Worm (Caenorhabditis elegans) whole organism, L4 larva: ENCODE results near the gene acs-7.

Experiments used
- F10B5.3 ChIP-seq: sonication (generic microtip); optimal IDR thresholded peaks from 2 replicates; lab custom pipeline; 2016; ENCODE audit warnings: mild to moderate bottlenecking, missing genetic modification characterization, missing compliant biosample characterization
- T20F7.1 ChIP-seq: fragments of 200-800 bp; sonication (Bioruptor generic); optimal IDR thresholded peaks from 2 replicates; lab custom pipeline; 2018; ENCODE audit warnings: mild to moderate bottlenecking, missing genetic modification characterization, missing compliant biosample characterization
- Y75B8A.6 ChIP-seq: fragments of 200-800 bp; sonication (Bioruptor generic); IDR thresholded peaks from 2 replicates; pipeline ENCODE4 v1.3.6; 2022; ENCODE audit warnings: missing genetic modification reagents, missing genetic modification characterization, missing compliant biosample characterization
- aha-1 ChIP-seq: fragments of 150-350 bp; peaks from one replicate; lab custom pipeline; 2014; ENCODE audit warnings: missing biosample characterization, missing genetic modification characterization
- arid-1 ChIP-seq: fragments of 200-800 bp; sonication (Bioruptor generic); conservative IDR thresholded peaks from 2 replicates; pipeline ENCODE4 v1.3.6; 2022; ENCODE audit warnings: missing genetic modification reagents, missing genetic modification characterization, missing compliant biosample characterization
- ceh-20 ChIP-seq: fragments of 200-800 bp; sonication (Bioruptor generic); IDR thresholded peaks from 2 replicates; pipeline ENCODE4 v1.3.6; 2022; ENCODE audit warnings: missing genetic modification reagents, missing genetic modification characterization, missing compliant biosample characterization
- ceh-28 ChIP-seq: fragments of 150-350 bp; optimal IDR thresholded peaks from 2 replicates; lab custom pipeline; 2014; ENCODE audit warnings: missing biosample characterization, missing genetic modification reagents, missing genetic modification characterization
- ceh-82 ChIP-seq: sonication (generic microtip); optimal IDR thresholded peaks from 2 replicates; lab custom pipeline; 2017; ENCODE audit warnings: missing biosample characterization, missing genetic modification characterization
- ctbp-1 ChIP-seq: fragments of 200-800 bp; sonication (Bioruptor generic); IDR thresholded peaks from 2 replicates; pipeline ENCODE4 v1.3.6; 2022; ENCODE audit warnings: missing genetic modification reagents, missing genetic modification characterization, missing compliant biosample characterization
- daf-12 ChIP-seq: fragments of 150-350 bp; optimal IDR thresholded peaks from 2 replicates; lab custom pipeline; 2014; ENCODE audit warnings: missing biosample characterization, missing genetic modification reagents, missing genetic modification characterization
- daf-16 ChIP-seq, 3 experiments: sonication (generic microtip); optimal IDR thresholded peaks; 2 replicates each; lab custom pipeline; 2016 to 2017; ENCODE audit warnings: missing genetic modification characterization in 3 of 3, missing genetic modification reagents in 3 of 3, mild to moderate bottlenecking in 2 of 3, missing compliant biosample characterization in 2 of 3, missing biosample characterization in 1 of 3, moderate library complexity in 1 of 3
- dmd-6 ChIP-seq: fragments of 200-800 bp; sonication (Bioruptor generic); IDR thresholded peaks from 2 replicates; pipeline ENCODE4 v1.3.6; 2022; ENCODE audit warnings: missing genetic modification reagents, missing genetic modification characterization, missing compliant biosample characterization
- fkh-10 ChIP-seq: fragments of 150-350 bp; optimal IDR thresholded peaks from 2 replicates; lab custom pipeline; 2014; ENCODE audit warnings: missing biosample characterization, missing genetic modification reagents, missing genetic modification characterization
- hif-1 ChIP-seq, 2 experiments: sonication (generic microtip); optimal IDR thresholded peaks; 2 replicates each; lab custom pipeline; 2016 to 2017; ENCODE audit warnings: missing compliant biosample characterization in 2 of 2, missing genetic modification characterization in 2 of 2, missing genetic modification reagents in 2 of 2, missing genotype in 2 of 2, mild to moderate bottlenecking in 1 of 2
- hlh-11 ChIP-seq: fragments of 200-800 bp; sonication (Bioruptor generic); optimal IDR thresholded peaks from 2 replicates; lab custom pipeline; 2018; ENCODE audit warnings: mild to moderate bottlenecking, missing genetic modification characterization, missing compliant biosample characterization
- hmg-1.1 ChIP-seq: fragments of 200-800 bp; sonication (Bioruptor generic); IDR thresholded peaks from 2 replicates; pipeline ENCODE4 v1.3.6; 2022; ENCODE audit warnings: missing genetic modification reagents, missing genetic modification characterization, missing compliant biosample characterization
- lim-7 ChIP-seq: fragments of 200-800 bp; sonication (Bioruptor generic); IDR thresholded peaks from 2 replicates; pipeline ENCODE4 v1.3.6; 2022; ENCODE audit warnings: missing genetic modification characterization, missing compliant biosample characterization
- lin-15B ChIP-seq: fragments of 150-350 bp; sonication (generic microtip); optimal IDR thresholded peaks from 3 replicates; lab custom pipeline; 2014; ENCODE audit warnings: missing biosample characterization, missing genetic modification characterization
- lin-38 ChIP-seq: fragments of 200-800 bp; sonication (Bioruptor generic); IDR thresholded peaks from 2 replicates; pipeline ENCODE4 v1.3.6; 2022; ENCODE audit warnings: missing genetic modification reagents, missing genetic modification characterization, missing compliant biosample characterization
- lir-3 ChIP-seq: sonication (generic microtip); optimal IDR thresholded peaks from 2 replicates; lab custom pipeline; 2016; ENCODE audit warnings: mild to moderate bottlenecking, missing genetic modification characterization, missing compliant biosample characterization
- lsy-2 ChIP-seq, 2 experiments: fragments of 150-350 bp in 1 of 2; sonication (generic microtip) in 1 of 2; optimal IDR thresholded peaks; 2 replicates each; lab custom pipeline; 2014 to 2017; ENCODE audit warnings: missing biosample characterization in 2 of 2, missing genetic modification characterization in 2 of 2
- madf-9 ChIP-seq: fragments of 200-800 bp; sonication (Bioruptor generic); conservative IDR thresholded peaks from 2 replicates; pipeline ENCODE4 v1.3.6; 2022; ENCODE audit warnings: missing genetic modification reagents, missing genetic modification characterization, missing compliant biosample characterization
- mdl-1 ChIP-seq, 2 experiments: fragments of 150-350 bp in 1 of 2; sonication (generic microtip) in 1 of 2; optimal IDR thresholded peaks; 2 replicates each; lab custom pipeline; 2014 to 2017; ENCODE audit warnings: missing biosample characterization in 2 of 2, missing genetic modification characterization in 2 of 2
- mes-2 ChIP-seq: sonication (generic microtip); optimal IDR thresholded peaks from 2 replicates; lab custom pipeline; 2016; ENCODE audit warnings: missing genotype, mild to moderate bottlenecking, missing genetic modification characterization, missing compliant biosample characterization; ENCODE audit not compliant: poor library complexity, severe bottlenecking
- nhr-102 ChIP-seq: sonication (generic microtip); optimal IDR thresholded peaks from 2 replicates; lab custom pipeline; 2016; ENCODE audit warnings: mild to moderate bottlenecking, missing genetic modification characterization, moderate library complexity, missing compliant biosample characterization
- nhr-11 ChIP-seq: fragments of 150-350 bp; optimal IDR thresholded peaks from 2 replicates; lab custom pipeline; 2014; ENCODE audit warnings: missing biosample characterization, missing genetic modification characterization
- nhr-42 ChIP-seq: fragments of 200-800 bp; sonication (Bioruptor generic); IDR thresholded peaks from 2 replicates; pipeline ENCODE4 v1.3.6; 2022; ENCODE audit warnings: missing genetic modification characterization, missing compliant biosample characterization
- nhr-6 ChIP-seq: fragments of 150-350 bp; optimal IDR thresholded peaks from 2 replicates; lab custom pipeline; 2014; ENCODE audit warnings: missing biosample characterization, missing genetic modification characterization
- pha-4 ChIP-seq, 2 experiments: fragments of 150-350 bp in 1 of 2; fragments of 200-800 bp in 1 of 2; sonication (Bioruptor generic) in 1 of 2; IDR thresholded peaks in 1 of 2; optimal IDR thresholded peaks in 1 of 2; 2 replicates each; pipeline versions ENCODE4 v1.3.6 to Lab custom; 2014 to 2022; ENCODE audit warnings: missing genetic modification characterization in 2 of 2, missing genetic modification reagents in 2 of 2, missing biosample characterization in 1 of 2, missing compliant biosample characterization in 1 of 2
- pqm-1 ChIP-seq: sonication (generic microtip); optimal IDR thresholded peaks from 2 replicates; lab custom pipeline; 2017; ENCODE audit warnings: missing biosample characterization, missing genetic modification characterization
- spr-3 ChIP-seq: fragments of 200-800 bp; sonication (Bioruptor generic); optimal IDR thresholded peaks from 2 replicates; lab custom pipeline; 2018; ENCODE audit warnings: mild to moderate bottlenecking, missing genetic modification characterization, missing compliant biosample characterization
- tag-97 ChIP-seq: fragments of 200-800 bp; sonication (Bioruptor generic); IDR thresholded peaks from 2 replicates; pipeline ENCODE4 v1.3.6; 2022; ENCODE audit warnings: missing genetic modification characterization, missing compliant biosample characterization
- unc-130 ChIP-seq: sonication (generic microtip); optimal IDR thresholded peaks from 2 replicates; lab custom pipeline; 2016; ENCODE audit warnings: missing genetic modification reagents, missing genetic modification characterization, missing compliant biosample characterization
- unc-39 ChIP-seq: sonication (generic microtip); optimal IDR thresholded peaks from 2 replicates; lab custom pipeline; 2017; ENCODE audit warnings: missing biosample characterization, missing genetic modification characterization
- unc-62 ChIP-seq, 3 experiments: fragments of 150-350 bp in 1 of 3; sonication (generic microtip); optimal IDR thresholded peaks in 2 of 3; peaks in 1 of 3; 1 replicate in 1 of 3; 2 replicates in 2 of 3; lab custom pipeline; 2014 to 2017; ENCODE audit warnings: missing biosample characterization in 3 of 3, missing genetic modification characterization in 3 of 3, missing genetic modification reagents in 3 of 3, missing genotype in 1 of 3
- zfp-2 ChIP-seq: sonication (generic microtip); optimal IDR thresholded peaks from 2 replicates; lab custom pipeline; 2016; ENCODE audit warnings: mild to moderate bottlenecking, missing genetic modification characterization, missing compliant biosample characterization
- zip-2 ChIP-seq: fragments of 150-350 bp; optimal IDR thresholded peaks from 2 replicates; lab custom pipeline; 2014; ENCODE audit warnings: missing biosample characterization, missing genetic modification characterization

Gene acs-7

ce11 chrII:9301065-9301464 lies 9.2 kb downstream of the acs-7 start (continued):
- no peak for TF ChIP-seq mes-2 (tag; lab: Kevin White, UChicago)
- no peak for TF ChIP-seq unc-130
- TF ChIP-seq unc-39 (tag; lab: Kevin White, UChicago), result no peak
- no peak for TF ChIP-seq nhr-42 (GFP tag; lab: Robert Waterston, UW)
- TF ChIP-seq hmg-1.1 (GFP tag; lab: Robert Waterston, UW), result no peak
- TF ChIP-seq pha-4 (GFP tag; IDR thresholded peaks at IDR 0.05; lab: Robert Waterston, UW), result no peak
- TF ChIP-seq pha-4 (tag; optimal IDR thresholded peaks at IDR 0.05; lab: Kevin White, UChicago), result no peak
- TF ChIP-seq, all 104 proteins: peak for 14

ce11 chrII:9303545-9303944 lies 11.7 kb downstream of the acs-7 start:
- no peak for TF ChIP-seq ceh-82 (tag; lab: Kevin White, UChicago)
- TF ChIP-seq F10B5.3, result no peak
- TF ChIP-seq T20F7.1, result no peak
- no peak for TF ChIP-seq Y75B8A.6 (GFP tag; lab: Robert Waterston, UW)

ce11 chrII:9304849-9305248 lies 13.0 kb downstream of the acs-7 start:
- TF ChIP-seq hif-1 (tag; optimal IDR thresholded peaks at IDR 0.05; lab: Kevin White, UChicago), result no peak

- TF ChIP-seq ctbp-1 (GFP tag; lab: Robert Waterston, UW), result 0 out of 2 replicates have a peak, but pooled peaks have one; percentile 17
- TF ChIP-seq nhr-6 (tag; lab: Kevin White, UChicago), result no peak
- peak; percentile 23 for TF ChIP-seq aha-1 (tag; lab: Kevin White, UChicago)
- peak in 1 of 2 experiments; percentile 67 for TF ChIP-seq unc-62 (GFP tag; optimal IDR thresholded peaks at IDR 0.05 in 1 of 2; lab: Kevin White, UChicago)
- TF ChIP-seq unc-62 (tag; optimal IDR thresholded peaks at IDR 0.05; lab: Kevin White, UChicago), result no peak
- TF ChIP-seq, all 104 proteins: peak for 3
Measured at ce11 chrII:9305575-9305974, 13.8 kb downstream of the acs-7 start.

ce11 chrII:9306835-9307234 lies 15.0 kb downstream of the acs-7 start:
- TF ChIP-seq daf-12 (tag; lab: Kevin White, UChicago) (no peak), fkh-10 (GFP tag; lab: Kevin White, UChicago) (no peak), ceh-28 (tag; lab: Kevin White, UChicago) (no peak), nhr-11 (tag; lab: Kevin White, UChicago) (peak; percentile 54), ceh-20 (peak; percentile 61; the same call in 1 of the 2 replicates), dmd-6 (GFP tag; lab: Robert Waterston, UW) (no peak), lsy-2 (tag; optimal IDR thresholded peaks at IDR 0.05; lab: Kevin White, UChicago) (peak in 1 of 2 experiments; percentile 19), hlh-11 (peak; percentile 14), tag-97 (no peak), zip-2 (tag; lab: Kevin White, UChicago) (no peak), pqm-1 (tag; lab: Kevin White, UChicago) (no peak), aha-1 (tag; lab: Kevin White, UChicago) (peak; percentile 67), lin-15B (tag; lab: Kevin White, UChicago) (no peak), daf-16 (GFP tag; optimal IDR thresholded peaks at IDR 0.05; lab: Kevin White, UChicago) (peak in 1 of 2 experiments; percentile 49), daf-16 (tag; optimal IDR thresholded peaks at IDR 0.05; lab: Kevin White, UChicago) (no peak), mdl-1 (tag; optimal IDR thresholded peaks at IDR 0.05; lab: Kevin White, UChicago) (no peak), madf-9 (GFP tag; lab: Robert Waterston, UW) (no peak), lir-3 (tag; lab: Kevin White, UChicago) (no peak), mes-2 (tag; lab: Kevin White, UChicago) (no peak), zfp-2 (tag; lab: Kevin White, UChicago) (no peak), arid-1 (no peak), lin-38 (GFP tag; lab: Robert Waterston, UW) (no peak), lim-7 (GFP tag; lab: Robert Waterston, UW) (no peak), unc-62 (GFP tag; optimal IDR thresholded peaks at IDR 0.05 in 1 of 2; lab: Kevin White, UChicago) (peak in 1 of 2 experiments; percentile 93), unc-62 (tag; optimal IDR thresholded peaks at IDR 0.05; lab: Kevin White, UChicago) (no peak), spr-3 (no peak), nhr-102 (tag; lab: Kevin White, UChicago) (no peak)
- TF ChIP-seq, all 104 proteins: peak for 7
